Fruit fly (Drosophila melanogaster) whole organism, pupa: ENCODE results near the gene galectin.

Source experiments
- CG34367 ChIP-seq: fragments of 200-800 bp; sonication (Bioruptor generic); optimal IDR thresholded peaks from 2 replicates; lab custom pipeline; 2018; ENCODE audit warnings: missing biosample characterization, mild to moderate bottlenecking, missing genetic modification characterization
- CG8159 ChIP-seq: fragments of 200-800 bp; sonication (Bioruptor generic); optimal IDR thresholded peaks from 3 replicates; lab custom pipeline; 2018; ENCODE audit warnings: missing biosample characterization, mild to moderate bottlenecking, missing genetic modification characterization, moderate library complexity
- CG8301 ChIP-seq: fragments of 200-800 bp; sonication (Bioruptor generic); optimal IDR thresholded peaks from 2 replicates; lab custom pipeline; 2018; ENCODE audit warnings: missing biosample characterization, mild to moderate bottlenecking, missing genetic modification characterization
- CG9948 ChIP-seq: fragments of 200-800 bp; sonication (Bioruptor generic); optimal IDR thresholded peaks from 2 replicates; lab custom pipeline; 2018; ENCODE audit warnings: missing biosample characterization, mild to moderate bottlenecking, missing genetic modification characterization, moderate library complexity
- EcR ChIP-seq: fragments of 200-800 bp; sonication (Bioruptor generic); optimal IDR thresholded peaks from 3 replicates; lab custom pipeline; 2019; ENCODE audit warnings: missing biosample characterization, missing genetic modification characterization, mild to moderate bottlenecking, moderate library complexity, missing genetic modification reagents
- Pif1A ChIP-seq: fragments of 200-800 bp; sonication (Bioruptor generic); optimal IDR thresholded peaks from 3 replicates; lab custom pipeline; 2016; ENCODE audit warnings: missing biosample characterization, missing genetic modification characterization

- no peak for TF ChIP-seq CG8301 (tag; lab: Kevin White, UChicago)
- no peak for TF ChIP-seq CG9948 (tag; lab: Kevin White, UChicago)
- no peak for TF ChIP-seq Pif1A
- no peak for TF ChIP-seq CG34367 (tag; lab: Kevin White, UChicago)
- TF ChIP-seq CG8159 (tag; lab: Kevin White, UChicago), result no peak
- TF ChIP-seq EcR (GFP tag; lab: Kevin White, UChicago), result no peak
These were observed 50.8 kb downstream of the galectin start for dm6 chr2L:122167-123006.
